Worm (Caenorhabditis elegans) whole organism, L4 larva: Measurements from ENCODE around the gene spp-21.
A peak's percentile ranks its signal among the peaks of the same experiment; 100 is the strongest.

ENCODE experiments used
- aly-2 ChIP-seq: sonication (generic microtip); optimal IDR thresholded peaks from 2 replicates; lab custom pipeline; 2018; ENCODE audit warnings: missing biosample characterization, missing genetic modification characterization
- lin-15B ChIP-seq: fragments of 150-350 bp; sonication (generic microtip); optimal IDR thresholded peaks from 3 replicates; lab custom pipeline; 2014; ENCODE audit warnings: missing biosample characterization, missing genetic modification characterization
- nhr-10 ChIP-seq: fragments of 150-350 bp; optimal IDR thresholded peaks from 2 replicates; lab custom pipeline; 2014; ENCODE audit warnings: missing biosample characterization, missing genetic modification characterization
- nhr-28 ChIP-seq: fragments of 150-350 bp; optimal IDR thresholded peaks from 2 replicates; lab custom pipeline; 2014; ENCODE audit warnings: missing biosample characterization, missing genetic modification characterization
- pqm-1 ChIP-seq: sonication (generic microtip); optimal IDR thresholded peaks from 2 replicates; lab custom pipeline; 2017; ENCODE audit warnings: missing biosample characterization, missing genetic modification characterization
- snpc-1.2 ChIP-seq: fragments of 200-800 bp; sonication (Bioruptor generic); IDR thresholded peaks from 2 replicates; pipeline ENCODE4 v1.3.6; 2022; ENCODE audit warnings: missing genetic modification reagents, missing genetic modification characterization, missing compliant biosample characterization
- snpc-4 ChIP-seq: fragments of 150-350 bp; optimal IDR thresholded peaks from 2 replicates; lab custom pipeline; 2014; ENCODE audit warnings: missing biosample characterization, missing genetic modification characterization

ce11 chrX:11534443-11534842 is 44.5 kb downstream of the spp-21 start:
- TF ChIP-seq snpc-4 (no peak), pqm-1 (tag; lab: Kevin White, UChicago) (no peak), aly-2 (tag; lab: Kevin White, UChicago) (no peak), nhr-28 (tag; lab: Kevin White, UChicago) (peak; percentile 28), nhr-10 (tag; lab: Kevin White, UChicago) (no peak), lin-15B (tag; lab: Kevin White, UChicago) (no peak), snpc-1.2 (GFP tag; lab: Robert Waterston, UW) (no peak)
